Fruit fly (Drosophila melanogaster) whole organism, embryonic: ENCODE measurements around the gene eIF3i.
A peak's percentile ranks its signal among the peaks of the same experiment; 100 is the strongest.

ENCODE experiments used
- Asciz ChIP-seq: fragments of 200-800 bp; sonication (Bioruptor generic); optimal IDR thresholded peaks from 2 replicates; lab custom pipeline; 2017; ENCODE audit warnings: missing biosample characterization, mild to moderate bottlenecking, missing genetic modification characterization, missing genetic modification reagents
- Atf-2 ChIP-seq: fragments of 200-800 bp; sonication (Bioruptor generic); optimal IDR thresholded peaks from 2 replicates; lab custom pipeline; 2016; ENCODE audit warnings: missing biosample characterization, missing genetic modification characterization
- B-H1 ChIP-seq: fragments of 200-800 bp; sonication (Bioruptor generic); IDR thresholded peaks from 3 replicates; pipeline ENCODE4 v1.3.6; 2022; ENCODE audit warnings: missing biosample characterization, missing genetic modification characterization
- Bgb ChIP-seq: fragments of 200-800 bp; sonication (Bioruptor generic); IDR thresholded peaks from 2 replicates; pipeline ENCODE4 v1.3.6; 2022; ENCODE audit warnings: missing biosample characterization, missing genetic modification characterization; ENCODE audit not compliant: partially characterized antibody
- Bteb2 ChIP-seq: fragments of 200-800 bp; sonication (Bioruptor generic); optimal IDR thresholded peaks from 2 replicates; lab custom pipeline; 2016; ENCODE audit warnings: missing biosample characterization, missing genetic modification characterization
- CG1024 ChIP-seq: fragments of 200-800 bp; sonication (Bioruptor generic); IDR thresholded peaks from 2 replicates; pipeline ENCODE4 v1.3.6; 2022; ENCODE audit warnings: missing biosample characterization, missing genetic modification characterization
- CG10321 ChIP-seq: fragments of 200-800 bp; sonication (Bioruptor generic); IDR thresholded peaks from 2 replicates; pipeline ENCODE4 v1.3.6; 2022; ENCODE audit warnings: missing biosample characterization, missing genetic modification characterization
- CG10462 ChIP-seq: fragments of 200-800 bp; sonication (Bioruptor generic); optimal IDR thresholded peaks from 2 replicates; lab custom pipeline; 2016; ENCODE audit warnings: missing biosample characterization, missing genetic modification characterization
- CG11723 ChIP-seq: fragments of 200-800 bp; sonication (Bioruptor generic); optimal IDR thresholded peaks from 2 replicates; lab custom pipeline; 2017; ENCODE audit warnings: missing biosample characterization, mild to moderate bottlenecking, missing genetic modification characterization
- CG12391 ChIP-seq: fragments of 200-800 bp; sonication (Bioruptor generic); optimal IDR thresholded peaks from 3 replicates; lab custom pipeline; 2018; ENCODE audit warnings: missing biosample characterization, mild to moderate bottlenecking, missing genetic modification characterization, moderate library complexity
- CG13775 ChIP-seq: fragments of 200-800 bp; sonication (Bioruptor generic); optimal IDR thresholded peaks from 3 replicates; lab custom pipeline; 2017; ENCODE audit warnings: missing biosample characterization, mild to moderate bottlenecking, missing genetic modification characterization
- CG18599 ChIP-seq: fragments of 200-800 bp; sonication (Bioruptor generic); optimal IDR thresholded peaks from 3 replicates; lab custom pipeline; 2017; ENCODE audit warnings: missing biosample characterization, missing genetic modification characterization, mild to moderate bottlenecking, moderate library complexity, missing genetic modification reagents
- CG31224 ChIP-seq: fragments of 200-800 bp; sonication (Bioruptor generic); IDR thresholded peaks from 2 replicates; pipeline ENCODE4 v1.3.6; 2022; ENCODE audit warnings: missing biosample characterization, missing genetic modification characterization
- CG34224 ChIP-seq: fragments of 200-800 bp; sonication (Bioruptor generic); IDR thresholded peaks from 3 replicates; pipeline ENCODE4 v1.3.6; 2022; ENCODE audit warnings: missing biosample characterization, missing genetic modification characterization; ENCODE audit not compliant: partially characterized antibody
- CG4707 ChIP-seq: fragments of 200-800 bp; sonication (Bioruptor generic); optimal IDR thresholded peaks from 2 replicates; lab custom pipeline; 2018; ENCODE audit warnings: missing biosample characterization, mild to moderate bottlenecking, missing genetic modification characterization, moderate library complexity
- CG7271 ChIP-seq: fragments of 200-800 bp; sonication (Bioruptor generic); optimal IDR thresholded peaks from 2 replicates; lab custom pipeline; 2018; ENCODE audit warnings: missing biosample characterization, mild to moderate bottlenecking, missing genetic modification characterization, moderate library complexity
- CG7745 ChIP-seq: fragments of 200-800 bp; sonication (Bioruptor generic); optimal IDR thresholded peaks from 2 replicates; lab custom pipeline; 2018; ENCODE audit warnings: missing biosample characterization, mild to moderate bottlenecking, missing genetic modification characterization, moderate library complexity
- CG7963 ChIP-seq: fragments of 200-800 bp; sonication (Bioruptor generic); IDR thresholded peaks from 3 replicates; pipeline ENCODE4 v1.3.6; 2022; ENCODE audit warnings: missing biosample characterization, missing genetic modification characterization; ENCODE audit not compliant: partially characterized antibody
- CG8478 ChIP-seq: fragments of >200 bp; optimal IDR thresholded peaks from 2 replicates; lab custom pipeline; 2018
- CkIIα-i1 ChIP-seq: fragments of 200-800 bp; sonication (Bioruptor generic); IDR thresholded peaks from 2 replicates; pipeline ENCODE4 v1.3.6; 2022; ENCODE audit warnings: missing biosample characterization, missing genetic modification characterization
- ERR ChIP-seq: fragments of 200-800 bp; sonication (Bioruptor generic); optimal IDR thresholded peaks from 2 replicates; lab custom pipeline; 2016; ENCODE audit warnings: missing biosample characterization, missing genetic modification characterization
- Gsc ChIP-seq: fragments of 200-800 bp; sonication (Bioruptor generic); IDR thresholded peaks from 2 replicates; pipeline ENCODE4 v1.3.6; 2022; ENCODE audit warnings: missing biosample characterization, missing genetic modification characterization
- Lim3 ChIP-seq: fragments of 200-800 bp; sonication (Bioruptor generic); IDR thresholded peaks from 2 replicates; pipeline ENCODE4 v1.3.6; 2022; ENCODE audit warnings: missing biosample characterization, missing genetic modification characterization
- Max ChIP-seq: fragments of 200-800 bp; sonication (Bioruptor generic); optimal IDR thresholded peaks from 2 replicates; lab custom pipeline; 2016; ENCODE audit warnings: missing biosample characterization, mild to moderate bottlenecking, missing genetic modification characterization
- Meics ChIP-seq: fragments of 200-800 bp; sonication (Bioruptor generic); optimal IDR thresholded peaks from 2 replicates; lab custom pipeline; 2017; ENCODE audit warnings: missing biosample characterization, mild to moderate bottlenecking, missing genetic modification characterization
- Neu2 ChIP-seq: fragments of 200-800 bp; sonication (Bioruptor generic); optimal IDR thresholded peaks from 3 replicates; lab custom pipeline; 2016; ENCODE audit warnings: missing biosample characterization, missing genetic modification characterization, borderline replicate concordance
- Nf-YC ChIP-seq: fragments of 200-800 bp; optimal IDR thresholded peaks from 3 replicates; lab custom pipeline; 2019; ENCODE audit warnings: missing biosample characterization, mild to moderate bottlenecking, missing genetic modification characterization, moderate library complexity
- Rfx ChIP-seq: fragments of 200-800 bp; sonication (Bioruptor generic); IDR thresholded peaks from 2 replicates; pipeline ENCODE4 v1.3.6; 2022; ENCODE audit warnings: missing biosample characterization, missing genetic modification characterization
- Sry-β ChIP-seq: fragments of 200-800 bp; sonication (Bioruptor generic); optimal IDR thresholded peaks from 2 replicates; lab custom pipeline; 2018; ENCODE audit warnings: missing biosample characterization, mild to moderate bottlenecking, missing genetic modification characterization, moderate library complexity
- Stat92E ChIP-seq, 3 experiments: fragments of >200 bp in 2 of 3; fragments of 200-800 bp in 1 of 3; sonication (Bioruptor generic) in 1 of 3; optimal IDR thresholded peaks; 2 replicates each; lab custom pipeline; 2017 to 2019; ENCODE audit warnings: missing biosample characterization in 3 of 3, missing genetic modification characterization in 3 of 3, mild to moderate bottlenecking in 1 of 3, moderate library complexity in 1 of 3
- ap ChIP-seq: fragments of 200-800 bp; sonication (Bioruptor generic); IDR thresholded peaks from 2 replicates; pipeline ENCODE4 v1.3.6; 2022; ENCODE audit warnings: missing biosample characterization, missing genetic modification characterization
- ato ChIP-seq: fragments of 200-800 bp; sonication (Bioruptor generic); IDR thresholded peaks from 2 replicates; pipeline ENCODE4 v1.3.6; 2022; ENCODE audit warnings: missing biosample characterization, missing genetic modification characterization; ENCODE audit not compliant: partially characterized antibody
- bcd ChIP-seq: fragments of 200-800 bp; sonication (Bioruptor generic); optimal IDR thresholded peaks from 2 replicates; lab custom pipeline; 2017; ENCODE audit warnings: missing biosample characterization, mild to moderate bottlenecking, missing genetic modification characterization
- chinmo ChIP-seq: fragments of 200-800 bp; sonication (Bioruptor generic); IDR thresholded peaks from 4 replicates; pipeline ENCODE4 v1.3.6; 2022; ENCODE audit warnings: missing biosample characterization, missing genetic modification characterization; ENCODE audit not compliant: partially characterized antibody
- chn ChIP-seq: fragments of 200-800 bp; sonication (Bioruptor generic); optimal IDR thresholded peaks from 2 replicates; lab custom pipeline; 2016; ENCODE audit warnings: missing biosample characterization, missing genetic modification characterization
- ci ChIP-seq: fragments of 200-800 bp; sonication (Bioruptor generic); IDR thresholded peaks from 3 replicates; pipeline ENCODE4 v1.3.6; 2022; ENCODE audit warnings: missing biosample characterization, missing genetic modification characterization
- eve ChIP-seq, 2 experiments: fragments of >200 bp; optimal IDR thresholded peaks; 2 replicates each; lab custom pipeline; 2017; ENCODE audit warnings: missing biosample characterization in 2 of 2, missing genetic modification characterization in 2 of 2
- gcm2 ChIP-seq: fragments of 200-800 bp; sonication (Bioruptor generic); optimal IDR thresholded peaks from 2 replicates; lab custom pipeline; 2016; ENCODE audit warnings: missing biosample characterization, missing genetic modification characterization
- hkb ChIP-seq, 2 experiments: fragments of 200-800 bp in 1 of 2; fragments of >200 bp in 1 of 2; sonication (Bioruptor generic) in 1 of 2; IDR thresholded peaks in 1 of 2; optimal IDR thresholded peaks in 1 of 2; 2 replicates each; pipeline versions ENCODE4 v1.3.6 to Lab custom; 2017 to 2022; ENCODE audit warnings: missing biosample characterization in 1 of 2, missing genetic modification characterization in 1 of 2
- kni ChIP-seq: fragments of 200-800 bp; sonication (Bioruptor generic); optimal IDR thresholded peaks from 3 replicates; lab custom pipeline; 2017; ENCODE audit warnings: mild to moderate bottlenecking, missing biosample characterization, missing genetic modification reagents, missing genetic modification characterization
- p53 ChIP-seq: fragments of 200-800 bp; sonication (Bioruptor generic); optimal IDR thresholded peaks from 2 replicates; lab custom pipeline; 2016; ENCODE audit warnings: missing biosample characterization, missing genetic modification characterization
- pum ChIP-seq: fragments of 200-800 bp; sonication (Bioruptor generic); optimal IDR thresholded peaks from 2 replicates; lab custom pipeline; 2016; ENCODE audit warnings: missing biosample characterization, missing genetic modification characterization
- row ChIP-seq: fragments of 200-800 bp; sonication (Bioruptor generic); IDR thresholded peaks from 3 replicates; pipeline ENCODE4 v1.3.6; 2022; ENCODE audit warnings: missing biosample characterization, missing genetic modification characterization
- schlank ChIP-seq: fragments of 200-800 bp; sonication (Bioruptor generic); optimal IDR thresholded peaks from 2 replicates; lab custom pipeline; 2018; ENCODE audit warnings: missing biosample characterization, mild to moderate bottlenecking, missing genetic modification characterization
- seq ChIP-seq: fragments of 200-800 bp; sonication (Bioruptor generic); IDR thresholded peaks from 2 replicates; pipeline ENCODE4 v1.3.6; 2022; ENCODE audit warnings: missing biosample characterization, missing genetic modification characterization
- ssp ChIP-seq: fragments of 200-800 bp; sonication (Bioruptor generic); IDR thresholded peaks from 2 replicates; pipeline ENCODE4 v1.3.6; 2022; ENCODE audit warnings: missing biosample characterization, missing genetic modification characterization
- trem ChIP-seq: fragments of 200-800 bp; optimal IDR thresholded peaks from 3 replicates; lab custom pipeline; 2019; ENCODE audit warnings: missing biosample characterization, mild to moderate bottlenecking, missing genetic modification characterization, moderate library complexity

Gene eIF3i

DNA sequence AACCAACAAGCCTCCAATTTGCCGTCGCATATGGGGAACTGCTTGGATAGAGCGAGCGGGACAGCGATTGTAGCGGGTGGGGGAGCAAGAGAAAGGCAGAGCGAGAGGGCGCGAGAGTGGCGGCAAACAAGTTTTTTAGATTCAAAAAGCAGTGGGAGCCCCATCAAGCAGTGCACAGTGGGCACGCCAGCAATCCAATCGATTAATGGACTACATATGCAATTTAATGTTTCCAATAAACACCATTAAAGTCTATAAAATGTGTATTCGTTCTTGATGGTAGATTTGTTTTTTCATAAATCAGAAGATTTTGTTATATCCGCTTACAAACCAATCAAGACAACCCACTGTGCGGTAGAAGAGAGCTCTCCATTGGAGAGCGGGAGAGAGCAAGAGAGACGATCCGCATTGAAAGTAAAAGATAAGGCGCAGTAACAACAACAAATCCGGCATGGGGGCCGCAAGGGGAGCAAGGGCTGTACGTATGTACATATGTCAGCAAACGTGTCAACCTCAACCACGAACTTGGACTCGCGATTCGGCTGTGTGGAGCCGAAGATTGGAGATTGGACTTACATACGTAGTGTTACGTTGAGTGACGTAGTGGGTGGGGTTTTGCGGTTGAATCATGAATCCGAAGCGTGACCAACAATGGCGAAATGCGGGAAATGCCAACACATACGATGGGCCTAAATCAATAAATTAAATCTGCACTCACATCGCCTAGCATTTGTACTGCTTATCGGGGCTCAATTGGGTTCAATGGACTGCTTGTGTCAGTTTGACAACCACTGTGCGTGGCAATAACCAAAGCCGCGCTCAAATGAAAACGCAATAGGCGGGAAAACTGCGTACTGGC is 30.1 kb upstream of the eIF3i start (continued):
- peak; percentile 99 for TF ChIP-seq pum (GFP tag; lab: Kevin White, UChicago)
- peak; percentile 99 for TF ChIP-seq CG18599 (GFP tag; lab: Kevin White, UChicago)
- peak; percentile 99 for TF ChIP-seq chn (GFP tag; lab: Kevin White, UChicago)
- TF ChIP-seq Bgb (GFP tag; lab: Robert Waterston, UW) = peak; percentile 59
- TF ChIP-seq CG12391 (tag; lab: Kevin White, UChicago) = peak; percentile 99
- TF ChIP-seq Rfx (GFP tag; lab: Robert Waterston, UW) = peak; percentile 100
- peak; percentile 99 for TF ChIP-seq B-H1 (GFP tag; lab: Robert Waterston, UW)
- peak; percentile 94 for TF ChIP-seq Neu2
- peak; percentile 98 for TF ChIP-seq p53
- peak; percentile 94 for TF ChIP-seq CG8478
- TF ChIP-seq trem (tag; lab: Kevin White, UChicago) = peak; percentile 97
- TF ChIP-seq Meics = peak; percentile 99
- TF ChIP-seq bcd = peak; percentile 99
- TF ChIP-seq CkIIα-i1 = peak; percentile 96
- TF ChIP-seq CG10321 (GFP tag; lab: Robert Waterston, UW) = peak; percentile 92
- no peak for TF ChIP-seq chinmo (GFP tag; lab: Robert Waterston, UW)
- TF ChIP-seq CG31224 (GFP tag; lab: Robert Waterston, UW) = peak; percentile 97
- TF ChIP-seq ato (GFP tag; lab: Robert Waterston, UW) = peak; percentile 44; the same call in 1 of the 2 replicates
- TF ChIP-seq CG4707 (GFP tag; lab: Kevin White, UChicago) = peak; percentile 100
- TF ChIP-seq CG34224 (GFP tag; lab: Robert Waterston, UW) = no peak
- peak; percentile 99 for TF ChIP-seq Max (GFP tag; lab: Kevin White, UChicago)
- peak; percentile 99; the same call in 1 of the 2 replicates for TF ChIP-seq Lim3 (GFP tag; lab: Robert Waterston, UW)
- TF ChIP-seq CG7745 (tag; lab: Kevin White, UChicago) = peak; percentile 88
- TF ChIP-seq Bteb2 (GFP tag; lab: Kevin White, UChicago) = peak; percentile 98
- peak; percentile 97 for TF ChIP-seq CG1024 (GFP tag; lab: Robert Waterston, UW)
- TF ChIP-seq Atf-2 (GFP tag; lab: Kevin White, UChicago) = peak; percentile 99
- peak; percentile 100 for TF ChIP-seq ci (GFP tag; lab: Robert Waterston, UW)
- peak; percentile 89 for TF ChIP-seq CG7271 (tag; lab: Kevin White, UChicago)
- peak; percentile 98 for TF ChIP-seq CG10462 (GFP tag; lab: Kevin White, UChicago)
- peak; percentile 78 for TF ChIP-seq Sry-β (GFP tag; lab: Kevin White, UChicago)
- TF ChIP-seq ap (GFP tag; lab: Robert Waterston, UW) = peak; percentile 99
- TF ChIP-seq seq (GFP tag; lab: Robert Waterston, UW) = peak; percentile 99
- peak; percentile 96 for TF ChIP-seq schlank (tag; lab: Kevin White, UChicago)
- TF ChIP-seq CG11723 (GFP tag; lab: Kevin White, UChicago) = peak; percentile 98
- peak; percentile 99 for TF ChIP-seq CG13775 (GFP tag; lab: Kevin White, UChicago)
- peak; percentile 95 for TF ChIP-seq hkb (optimal IDR thresholded peaks at IDR 0.05; lab: Kevin White, UChicago)
- TF ChIP-seq hkb (GFP tag; IDR thresholded peaks at IDR 0.05; lab: Robert Waterston, UW) = peak; percentile 99
- peak; percentile 40 to 97 for TF ChIP-seq eve (GFP tag; optimal IDR thresholded peaks at IDR 0.05; lab: Kevin White, UChicago)
- TF ChIP-seq Nf-YC = peak; percentile 92
- no peak; the same call in 1 of the 2 replicates for TF ChIP-seq Gsc (GFP tag; lab: Robert Waterston, UW)
- TF ChIP-seq Asciz (GFP tag; lab: Kevin White, UChicago) = peak; percentile 99
- TF ChIP-seq ERR (GFP tag; lab: Kevin White, UChicago) = peak; percentile 98
- TF ChIP-seq kni (GFP tag; lab: Kevin White, UChicago) = peak; percentile 96
- TF ChIP-seq CG7963 (GFP tag; lab: Robert Waterston, UW) = peak; percentile 70
- TF ChIP-seq row (GFP tag; lab: Robert Waterston, UW) = peak; percentile 99
- TF ChIP-seq ssp (GFP tag; lab: Robert Waterston, UW) = peak; percentile 95
- peak in 1 of 3 experiments; percentile 95 for TF ChIP-seq Stat92E (GFP tag; optimal IDR thresholded peaks at IDR 0.05; lab: Kevin White, UChicago)
- peak; percentile 97 for TF ChIP-seq gcm2 (GFP tag; lab: Kevin White, UChicago)
